Worm (Caenorhabditis elegans): Measurements from ENCODE around the gene clec-162.

Gene clec-162

DNA sequence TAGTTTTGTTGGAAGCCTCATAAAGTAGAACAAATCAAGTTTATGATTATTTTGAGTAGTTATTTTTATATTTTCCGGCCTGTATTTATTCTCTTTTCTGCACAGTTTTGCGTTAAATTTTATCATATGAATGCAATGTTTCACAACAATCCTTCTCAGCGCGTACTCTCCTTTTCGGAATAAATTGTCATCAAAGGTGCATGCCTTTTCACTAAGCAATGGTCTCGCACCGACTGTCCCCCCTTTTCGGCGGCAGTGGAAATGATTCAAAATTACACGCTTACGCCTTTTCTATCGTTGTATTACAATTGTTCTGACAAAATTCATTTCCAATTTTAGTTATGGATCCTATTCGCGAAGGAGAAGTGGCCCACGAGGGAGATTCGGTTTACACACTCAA is 22.1 kb upstream of the clec-162 start, which contains the start of the genes iff-1 and cdk-1:
TSS of gene iff-1 (minus strand) at position 61 of the 400 bp plus-strand sequence.
TSS of gene cdk-1 (plus strand) at position 340 of the 400 bp plus-strand sequence.
- TF ChIP-seq hmg-4 (GFP tag; optimal IDR thresholded peaks at IDR 0.05) (peak; percentile 33), aly-1 (tag; optimal IDR thresholded peaks at IDR 0.05) (no peak)

- no peak for TF ChIP-seq ama-1 (optimal IDR thresholded peaks at IDR 0.05)
- TF ChIP-seq tra-4 (tag; optimal IDR thresholded peaks at IDR 0.05): no peak
- TF ChIP-seq B0310.2 (tag; optimal IDR thresholded peaks at IDR 0.05): no peak
- TF ChIP-seq sea-1 (GFP tag; conservative IDR thresholded peaks at IDR 0.05): no peak
- TF ChIP-seq F13C5.2 (tag; optimal IDR thresholded peaks at IDR 0.05): no peak
- no peak for TF ChIP-seq scrt-1 (GFP tag; IDR thresholded peaks at IDR 0.05)
- TF ChIP-seq hnd-1 (tag; optimal IDR thresholded peaks at IDR 0.05): no peak
- TF ChIP-seq tbx-11 (GFP tag; IDR thresholded peaks at IDR 0.05): no peak
- TF ChIP-seq pes-1 (GFP tag; IDR thresholded peaks at IDR 0.05): no peak
- no peak for TF ChIP-seq tbx-37 (GFP tag; conservative IDR thresholded peaks at IDR 0.05)
- TF ChIP-seq ets-7 (tag; optimal IDR thresholded peaks at IDR 0.05): no peak
- TF ChIP-seq flt-1 (GFP tag; IDR thresholded peaks at IDR 0.05): no peak
These were observed 21.7 kb upstream of the clec-162 start for ce11 chrIII:9746665-9747064.

DNA sequence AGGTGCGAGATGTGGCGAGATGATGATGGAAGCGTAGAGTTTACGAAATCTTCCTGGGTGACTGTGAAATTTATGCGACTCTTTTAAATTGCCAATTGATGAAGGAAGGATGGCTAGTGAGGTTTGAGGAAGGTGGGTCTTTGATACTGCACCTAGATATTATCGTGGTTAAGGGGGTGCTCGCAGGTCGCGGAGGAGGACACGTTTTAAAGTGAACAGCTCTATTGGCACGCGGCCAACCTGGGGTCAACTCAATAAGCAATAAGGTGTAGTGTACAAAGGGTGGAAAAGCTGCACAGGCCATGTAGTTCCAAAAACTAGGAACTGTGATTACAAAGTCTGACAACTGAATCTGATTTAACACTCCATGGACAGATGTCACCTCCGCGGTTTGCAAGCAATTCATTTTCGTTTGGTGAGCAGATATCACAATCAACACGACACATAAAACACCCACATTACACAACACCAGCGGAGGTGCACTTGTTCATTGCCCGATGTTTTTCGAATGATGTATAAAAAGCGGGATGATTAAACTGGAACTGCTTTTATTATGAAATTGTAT is 20.4 kb upstream of the clec-162 start:
- TF ChIP-seq ceh-36 (tag; optimal IDR thresholded peaks at IDR 0.05) (no peak), tra-4 (tag; optimal IDR thresholded peaks at IDR 0.05) (no peak), F13C5.2 (tag; optimal IDR thresholded peaks at IDR 0.05) (no peak), ceh-13 (GFP tag; optimal IDR thresholded peaks at IDR 0.05) (no peak), tbx-11 (GFP tag; IDR thresholded peaks at IDR 0.05) (no peak)

- TF ChIP-seq tbx-37 (GFP tag; conservative IDR thresholded peaks at IDR 0.05): no peak
- TF ChIP-seq tra-4 (tag; optimal IDR thresholded peaks at IDR 0.05): no peak
- no peak for TF ChIP-seq hnd-1 (tag; optimal IDR thresholded peaks at IDR 0.05)
- TF ChIP-seq aly-1 (tag; optimal IDR thresholded peaks at IDR 0.05): no peak
- no peak for TF ChIP-seq ceh-13 (GFP tag; optimal IDR thresholded peaks at IDR 0.05)
- no peak for TF ChIP-seq F13C5.2 (tag; optimal IDR thresholded peaks at IDR 0.05)
- no peak for TF ChIP-seq B0310.2 (tag; optimal IDR thresholded peaks at IDR 0.05)
- no peak for TF ChIP-seq scrt-1 (GFP tag; IDR thresholded peaks at IDR 0.05)
- TF ChIP-seq ceh-36 (tag; optimal IDR thresholded peaks at IDR 0.05): no peak
- TF ChIP-seq pes-1 (GFP tag; IDR thresholded peaks at IDR 0.05): no peak
- TF ChIP-seq tbx-11 (GFP tag; IDR thresholded peaks at IDR 0.05): no peak
- TF ChIP-seq ets-7 (tag; optimal IDR thresholded peaks at IDR 0.05): no peak
These were observed 19.5 kb upstream of the clec-162 start for ce11 chrIII:9744525-9744924.

- TF ChIP-seq ama-1 (optimal IDR thresholded peaks at IDR 0.05): no peak
- no peak for TF ChIP-seq flt-1 (GFP tag; IDR thresholded peaks at IDR 0.05)
- TF ChIP-seq pes-1 (GFP tag; IDR thresholded peaks at IDR 0.05): no peak
These were observed 18.2 kb upstream of the clec-162 start, which contains the start of gene T05G5.1 for ce11 chrIII:9743239-9743638. TSS of gene T05G5.1 (minus strand) at chrIII:9743339.

- TF ChIP-seq hnd-1 (tag; optimal IDR thresholded peaks at IDR 0.05) (no peak), sea-1 (GFP tag; conservative IDR thresholded peaks at IDR 0.05) (no peak), hmg-4 (GFP tag; optimal IDR thresholded peaks at IDR 0.05) (no peak)
These were observed 17.0 kb upstream of the clec-162 start for ce11 chrIII:9741985-9742384.

DNA sequence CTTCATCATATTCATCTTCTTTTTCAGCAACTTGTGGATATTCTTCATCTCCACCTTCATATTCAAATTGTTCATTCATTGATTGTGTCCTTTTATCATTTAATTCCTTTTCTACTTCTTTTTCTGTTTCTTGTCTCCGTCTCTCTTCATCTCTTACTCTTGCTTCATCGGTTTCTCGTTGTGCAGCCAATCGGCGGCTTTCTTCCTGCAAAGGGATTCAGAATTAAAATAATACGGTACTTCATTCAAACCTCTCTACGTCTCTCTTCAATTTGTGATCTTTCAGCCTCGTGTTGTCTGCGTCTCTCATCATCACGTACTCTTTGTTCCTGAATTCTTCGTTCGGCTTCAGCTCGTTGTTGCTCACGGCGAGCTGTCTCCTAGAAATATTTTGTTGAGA is 15.6 kb upstream of the clec-162 start:
- TF ChIP-seq ceh-36 (tag; optimal IDR thresholded peaks at IDR 0.05) (no peak), F13C5.2 (tag; optimal IDR thresholded peaks at IDR 0.05) (no peak), scrt-1 (GFP tag; IDR thresholded peaks at IDR 0.05) (no peak), hmbx-1 (tag; optimal IDR thresholded peaks at IDR 0.05) (no peak), pes-1 (GFP tag; IDR thresholded peaks at IDR 0.05) (no peak), sea-1 (GFP tag; conservative IDR thresholded peaks at IDR 0.05) (no peak)

DNA sequence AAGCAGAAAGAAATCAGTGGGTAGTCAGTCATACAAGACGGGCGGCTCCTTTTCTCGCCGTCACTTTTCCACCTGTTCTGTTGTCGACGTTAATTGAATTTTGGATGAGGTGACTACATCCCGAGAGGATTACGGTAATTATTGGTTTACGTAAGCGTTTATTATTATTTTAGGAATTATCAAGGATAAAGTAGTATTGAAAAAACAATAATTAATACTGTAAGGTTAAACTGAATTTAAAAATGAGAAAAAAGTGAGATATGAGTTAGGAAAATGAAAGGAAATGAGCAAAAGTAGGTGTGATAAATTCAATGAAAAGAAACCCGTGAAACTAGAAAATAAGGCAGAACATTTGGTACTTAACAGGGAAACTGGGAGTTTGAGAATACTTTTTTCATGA is 13.9 kb upstream of the clec-162 start, which contains the start of gene hlh-4:
TSS of gene hlh-4 (minus strand) at position 101 of the 400 bp plus-strand sequence.
- TF ChIP-seq scrt-1 (GFP tag; IDR thresholded peaks at IDR 0.05) (no peak), ceh-13 (GFP tag; optimal IDR thresholded peaks at IDR 0.05) (no peak), hmg-4 (GFP tag; optimal IDR thresholded peaks at IDR 0.05) (no peak), ets-7 (tag; optimal IDR thresholded peaks at IDR 0.05) (no peak), hmbx-1 (tag; optimal IDR thresholded peaks at IDR 0.05) (no peak), ama-1 (optimal IDR thresholded peaks at IDR 0.05) (no peak), tbx-37 (GFP tag; conservative IDR thresholded peaks at IDR 0.05) (no peak), aly-1 (tag; optimal IDR thresholded peaks at IDR 0.05) (no peak), tra-4 (tag; optimal IDR thresholded peaks at IDR 0.05) (no peak), pes-1 (GFP tag; IDR thresholded peaks at IDR 0.05) (no peak), flt-1 (GFP tag; IDR thresholded peaks at IDR 0.05) (no peak), sea-1 (GFP tag; conservative IDR thresholded peaks at IDR 0.05) (no peak), B0310.2 (tag; optimal IDR thresholded peaks at IDR 0.05) (no peak)

ce11 chrIII:9735857-9736256 is 10.8 kb upstream of the clec-162 start, which contains the start of gene dao-6:
TSS of gene dao-6 (minus strand) at chrIII:9736201.
- TF ChIP-seq ama-1 (optimal IDR thresholded peaks at IDR 0.05) (no peak), hmg-4 (GFP tag; optimal IDR thresholded peaks at IDR 0.05) (no peak), ceh-36 (tag; optimal IDR thresholded peaks at IDR 0.05) (no peak), F13C5.2 (tag; optimal IDR thresholded peaks at IDR 0.05) (no peak), flt-1 (GFP tag; IDR thresholded peaks at IDR 0.05) (no peak), tbx-37 (GFP tag; conservative IDR thresholded peaks at IDR 0.05) (no peak), ceh-13 (GFP tag; optimal IDR thresholded peaks at IDR 0.05) (no peak), B0310.2 (tag; optimal IDR thresholded peaks at IDR 0.05) (no peak), hmbx-1 (tag; optimal IDR thresholded peaks at IDR 0.05) (no peak), hnd-1 (tag; optimal IDR thresholded peaks at IDR 0.05) (no peak), tra-4 (tag; optimal IDR thresholded peaks at IDR 0.05) (no peak), pes-1 (GFP tag; IDR thresholded peaks at IDR 0.05) (no peak), scrt-1 (GFP tag; IDR thresholded peaks at IDR 0.05) (no peak), sea-1 (GFP tag; conservative IDR thresholded peaks at IDR 0.05) (no peak), ets-7 (tag; optimal IDR thresholded peaks at IDR 0.05) (no peak), tbx-11 (GFP tag; IDR thresholded peaks at IDR 0.05) (no peak), aly-1 (tag; optimal IDR thresholded peaks at IDR 0.05) (no peak)
